Fruit fly (Drosophila melanogaster) whole organism, embryonic: ENCODE data around the gene osp.
A peak's percentile ranks its signal among the peaks of the same experiment; 100 is the strongest.

ENCODE experiments used
- Blimp-1 ChIP-seq: fragments of 200-800 bp; sonication (Bioruptor generic); optimal IDR thresholded peaks from 3 replicates; lab custom pipeline; 2018; ENCODE audit warnings: missing biosample characterization, missing genetic modification characterization, mild to moderate bottlenecking, moderate library complexity, missing genetic modification reagents
- CG10147 ChIP-seq: fragments of 200-800 bp; sonication (Bioruptor generic); optimal IDR thresholded peaks from 2 replicates; lab custom pipeline; 2019; ENCODE audit warnings: missing biosample characterization, mild to moderate bottlenecking, missing genetic modification characterization, moderate library complexity
- CG10366 ChIP-seq: fragments of 200-800 bp; sonication (Bioruptor generic); IDR thresholded peaks from 2 replicates; pipeline ENCODE4 v1.3.6; 2022; ENCODE audit warnings: missing biosample characterization, missing genetic modification characterization
- CG10979 ChIP-seq: fragments of 200-800 bp; sonication (Bioruptor generic); optimal IDR thresholded peaks from 2 replicates; lab custom pipeline; 2018; ENCODE audit warnings: missing biosample characterization, mild to moderate bottlenecking, missing genetic modification characterization, moderate library complexity
- CG11504 ChIP-seq: fragments of 200-800 bp; sonication (Bioruptor generic); optimal IDR thresholded peaks from 3 replicates; lab custom pipeline; 2019; ENCODE audit warnings: missing biosample characterization, mild to moderate bottlenecking, missing genetic modification characterization, moderate library complexity
- CG12104 ChIP-seq: fragments of 200-800 bp; sonication (Bioruptor generic); optimal IDR thresholded peaks from 3 replicates; lab custom pipeline; 2016; ENCODE audit warnings: missing biosample characterization, missing genetic modification characterization
- CG16779 ChIP-seq: fragments of 200-800 bp; sonication (Bioruptor generic); IDR thresholded peaks from 2 replicates; pipeline ENCODE4 v1.3.6; 2022; ENCODE audit warnings: missing biosample characterization, missing genetic modification characterization
- CG18262 ChIP-seq: fragments of 200-800 bp; optimal IDR thresholded peaks from 3 replicates; lab custom pipeline; 2019; ENCODE audit warnings: missing biosample characterization, mild to moderate bottlenecking, missing genetic modification characterization, moderate library complexity
- CG2712 ChIP-seq: fragments of 200-800 bp; optimal IDR thresholded peaks from 3 replicates; lab custom pipeline; 2019; ENCODE audit warnings: missing biosample characterization, mild to moderate bottlenecking, missing genetic modification characterization, moderate library complexity
- CG7271 ChIP-seq: fragments of 200-800 bp; sonication (Bioruptor generic); optimal IDR thresholded peaks from 2 replicates; lab custom pipeline; 2018; ENCODE audit warnings: missing biosample characterization, mild to moderate bottlenecking, missing genetic modification characterization, moderate library complexity
- CG8924 ChIP-seq: fragments of 200-800 bp; optimal IDR thresholded peaks from 3 replicates; lab custom pipeline; 2019; ENCODE audit warnings: missing biosample characterization, mild to moderate bottlenecking, missing genetic modification characterization, moderate library complexity
- CG9609 ChIP-seq: fragments of 200-800 bp; sonication (Bioruptor generic); optimal IDR thresholded peaks from 3 replicates; lab custom pipeline; 2016; ENCODE audit warnings: missing biosample characterization, missing genetic modification characterization
- Drgx ChIP-seq: fragments of 200-800 bp; sonication (Bioruptor generic); IDR thresholded peaks from 2 replicates; pipeline ENCODE4 v1.3.6; 2022; ENCODE audit warnings: missing biosample characterization, missing genetic modification characterization
- E2f1 ChIP-seq: fragments of 200-800 bp; sonication (Bioruptor generic); IDR thresholded peaks from 2 replicates; pipeline ENCODE4 v1.3.6; 2022; ENCODE audit warnings: missing biosample characterization, missing genetic modification characterization
- Gug ChIP-seq: fragments of 200-800 bp; sonication (Bioruptor generic); IDR thresholded peaks from 4 replicates; pipeline ENCODE4 v1.3.6; 2022; ENCODE audit warnings: missing biosample characterization, missing genetic modification characterization
- H15 ChIP-seq: fragments of 200-800 bp; sonication (Bioruptor generic); IDR thresholded peaks from 3 replicates; pipeline ENCODE4 v1.3.6; 2022; ENCODE audit warnings: missing biosample characterization, missing genetic modification characterization
- HLH54F ChIP-seq: fragments of 200-800 bp; sonication (Bioruptor generic); optimal IDR thresholded peaks from 3 replicates; lab custom pipeline; 2016; ENCODE audit warnings: missing biosample characterization, missing genetic modification characterization
- Mrtf ChIP-seq: fragments of 200-800 bp; sonication (Bioruptor generic); IDR thresholded peaks from 3 replicates; pipeline ENCODE4 v1.3.6; 2022; ENCODE audit warnings: missing biosample characterization, missing genetic modification characterization
- NC2α ChIP-seq: fragments of 200-800 bp; sonication (Bioruptor generic); optimal IDR thresholded peaks from 2 replicates; lab custom pipeline; 2016; ENCODE audit warnings: missing biosample characterization, missing genetic modification characterization
- Nf-YA ChIP-seq: fragments of 200-800 bp; sonication (Bioruptor generic); IDR thresholded peaks from 2 replicates; pipeline ENCODE4 v1.3.6; 2022; ENCODE audit warnings: missing biosample characterization, missing genetic modification characterization
- Nf-YC ChIP-seq: fragments of 200-800 bp; optimal IDR thresholded peaks from 3 replicates; lab custom pipeline; 2019; ENCODE audit warnings: missing biosample characterization, mild to moderate bottlenecking, missing genetic modification characterization, moderate library complexity
- Rx ChIP-seq: fragments of 200-800 bp; sonication (Bioruptor generic); IDR thresholded peaks from 2 replicates; pipeline ENCODE4 v1.3.6; 2022; ENCODE audit warnings: missing biosample characterization, missing genetic modification characterization
- Sox102F ChIP-seq: fragments of 200-800 bp; sonication (Bioruptor generic); optimal IDR thresholded peaks from 2 replicates; lab custom pipeline; 2018; ENCODE audit warnings: missing biosample characterization, mild to moderate bottlenecking, missing genetic modification characterization, moderate library complexity
- Trl ChIP-seq, 3 experiments: fragments of >200 bp in 2 of 3; fragments of 200-800 bp in 1 of 3; sonication (Bioruptor generic) in 1 of 3; optimal IDR thresholded peaks; 2 replicates in 1 of 3; 3 replicates in 2 of 3; lab custom pipeline; 2016 to 2017; ENCODE audit warnings: missing biosample characterization in 1 of 3, missing genetic modification characterization in 1 of 3
- al ChIP-seq: fragments of 200-800 bp; sonication (Bioruptor generic); IDR thresholded peaks from 2 replicates; pipeline ENCODE4 v1.3.6; 2022; ENCODE audit warnings: missing biosample characterization, missing genetic modification characterization
- br ChIP-seq: fragments of >200 bp; optimal IDR thresholded peaks from 2 replicates; lab custom pipeline; 2017
- bsh ChIP-seq, 2 experiments: fragments of 200-800 bp; sonication (Bioruptor generic); optimal IDR thresholded peaks; 2 replicates each; lab custom pipeline; 2017 to 2018; ENCODE audit warnings: mild to moderate bottlenecking in 2 of 2, missing biosample characterization in 2 of 2, missing genetic modification characterization in 2 of 2, moderate library complexity in 1 of 2
- cas ChIP-seq: fragments of 200-800 bp; sonication (Bioruptor generic); IDR thresholded peaks from 2 replicates; pipeline ENCODE4 v1.3.6; 2022; ENCODE audit warnings: missing biosample characterization, missing genetic modification characterization
- dmrt99B ChIP-seq: fragments of 200-800 bp; sonication (Bioruptor generic); optimal IDR thresholded peaks from 2 replicates; lab custom pipeline; 2018; ENCODE audit warnings: missing biosample characterization, mild to moderate bottlenecking, missing genetic modification characterization, moderate library complexity
- ftz-f1 ChIP-seq: fragments of 200-800 bp; sonication (Bioruptor generic); optimal IDR thresholded peaks from 2 replicates; lab custom pipeline; 2016; ENCODE audit warnings: missing biosample characterization, missing genetic modification characterization
- gem ChIP-seq: fragments of 200-800 bp; sonication (Bioruptor generic); optimal IDR thresholded peaks from 2 replicates; lab custom pipeline; 2019; ENCODE audit warnings: missing biosample characterization, mild to moderate bottlenecking, missing genetic modification characterization, moderate library complexity
- gsb-n ChIP-seq: fragments of 200-800 bp; sonication (Bioruptor generic); optimal IDR thresholded peaks from 3 replicates; lab custom pipeline; 2018; ENCODE audit warnings: missing biosample characterization, mild to moderate bottlenecking, missing genetic modification characterization
- ham ChIP-seq: fragments of 200-800 bp; sonication (Bioruptor generic); IDR thresholded peaks from 2 replicates; pipeline ENCODE4 v1.3.6; 2022; ENCODE audit warnings: missing biosample characterization, missing genetic modification characterization
- ind ChIP-seq: fragments of 200-800 bp; sonication (Bioruptor generic); optimal IDR thresholded peaks from 3 replicates; lab custom pipeline; 2016; ENCODE audit warnings: missing biosample characterization, missing genetic modification characterization
- mirr ChIP-seq: fragments of 200-800 bp; sonication (Bioruptor generic); optimal IDR thresholded peaks from 3 replicates; lab custom pipeline; 2018; ENCODE audit warnings: missing biosample characterization, mild to moderate bottlenecking, missing genetic modification characterization
- nmo ChIP-seq: fragments of 200-800 bp; sonication (Bioruptor generic); optimal IDR thresholded peaks from 2 replicates; lab custom pipeline; 2018; ENCODE audit warnings: missing biosample characterization, mild to moderate bottlenecking, missing genetic modification characterization, moderate library complexity
- org-1 ChIP-seq: fragments of 200-800 bp; sonication (Bioruptor generic); optimal IDR thresholded peaks from 2 replicates; lab custom pipeline; 2017; ENCODE audit warnings: missing biosample characterization, missing genetic modification characterization
- prd ChIP-seq, 3 experiments: fragments of >200 bp in 2 of 3; fragments of 200-800 bp in 1 of 3; sonication (Bioruptor generic) in 1 of 3; optimal IDR thresholded peaks in 2 of 3; IDR thresholded peaks in 1 of 3; 2 replicates in 2 of 3; 3 replicates in 1 of 3; pipeline versions ENCODE4 v1.3.6 to Lab custom; 2017 to 2022; ENCODE audit warnings: missing biosample characterization in 1 of 3, missing genetic modification characterization in 1 of 3
- pum ChIP-seq: fragments of 200-800 bp; sonication (Bioruptor generic); optimal IDR thresholded peaks from 2 replicates; lab custom pipeline; 2016; ENCODE audit warnings: missing biosample characterization, missing genetic modification characterization
- ranshi ChIP-seq: fragments of 200-800 bp; sonication (Bioruptor generic); IDR thresholded peaks from 2 replicates; pipeline ENCODE4 v1.3.6; 2022; ENCODE audit warnings: missing biosample characterization, missing genetic modification characterization
- sens-2 ChIP-seq: fragments of 200-800 bp; sonication (Bioruptor generic); IDR thresholded peaks from 2 replicates; pipeline ENCODE4 v1.3.6; 2022; ENCODE audit warnings: missing biosample characterization, missing genetic modification characterization
- tio ChIP-seq: fragments of 200-800 bp; sonication (Bioruptor generic); optimal IDR thresholded peaks from 2 replicates; lab custom pipeline; 2017; ENCODE audit warnings: missing biosample characterization, missing genetic modification characterization, inconsistent platforms
- tll ChIP-seq, 2 experiments: fragments of 200-800 bp in 1 of 2; fragments of >200 bp in 1 of 2; sonication (Bioruptor generic) in 1 of 2; optimal IDR thresholded peaks; 2 replicates each; lab custom pipeline; 2017 to 2019; ENCODE audit warnings: missing biosample characterization in 2 of 2, missing genetic modification characterization in 2 of 2, mild to moderate bottlenecking in 1 of 2, moderate library complexity in 1 of 2
- tna ChIP-seq: fragments of 200-800 bp; sonication (Bioruptor generic); IDR thresholded peaks from 2 replicates; pipeline ENCODE4 v1.3.6; 2022; ENCODE audit warnings: missing biosample characterization, missing genetic modification characterization; ENCODE audit not compliant: partially characterized antibody
- vfl ChIP-seq: fragments of 200-800 bp; sonication (Bioruptor generic); optimal IDR thresholded peaks from 2 replicates; lab custom pipeline; 2016; ENCODE audit warnings: missing biosample characterization, missing genetic modification characterization
- z ChIP-seq: fragments of 200-800 bp; sonication (Bioruptor generic); IDR thresholded peaks from 3 replicates; pipeline ENCODE4 v1.3.6; 2022; ENCODE audit warnings: missing biosample characterization, missing genetic modification characterization

Gene osp

DNA sequence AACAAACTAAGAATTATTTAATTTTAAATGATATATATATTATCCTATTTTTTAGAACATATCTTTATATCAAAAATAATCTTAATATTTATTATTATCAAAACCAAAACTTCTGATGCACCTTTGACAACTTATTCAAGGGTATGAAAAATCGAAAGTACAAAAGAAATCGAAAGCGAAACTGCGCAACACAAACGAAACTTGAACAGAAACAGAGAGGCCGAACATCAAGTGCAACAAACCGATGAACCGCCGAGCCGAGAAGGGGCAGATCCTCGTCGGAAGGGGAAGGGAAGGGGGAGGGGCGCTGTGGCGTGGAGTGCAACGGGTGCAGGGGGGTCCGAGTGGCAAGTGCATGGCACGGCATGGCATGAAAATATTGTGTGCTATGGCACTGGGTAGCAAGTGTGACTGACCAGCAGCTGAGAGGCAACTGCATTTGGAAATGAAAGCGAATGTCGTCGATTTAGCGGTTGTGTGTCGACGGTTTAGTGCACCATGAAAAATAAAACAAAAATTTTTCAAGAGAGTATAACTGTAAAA is 47.0 kb downstream of the osp start (continued):
- no peak for TF ChIP-seq NC2α
- no peak for TF ChIP-seq Rx
- no peak for TF ChIP-seq br

DNA sequence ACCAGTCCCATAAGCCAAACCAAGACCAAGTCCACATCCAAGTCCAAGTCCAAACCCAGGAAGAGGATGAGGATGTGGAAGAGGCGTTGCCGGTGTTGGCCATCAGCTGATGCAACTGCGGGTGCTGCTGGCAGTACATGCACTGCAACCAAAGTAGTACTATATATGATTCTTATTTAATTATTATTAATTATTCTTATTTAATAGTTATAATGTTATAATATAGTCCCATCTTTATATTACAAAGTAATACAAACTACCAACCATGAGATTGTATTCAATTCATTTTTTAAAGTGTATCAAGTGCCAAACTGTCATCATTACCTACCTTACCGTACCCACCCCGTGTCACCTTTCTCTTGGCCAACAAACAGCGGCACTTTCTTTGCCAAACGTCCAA is 54.2 kb downstream of the osp start:
- TF ChIP-seq HLH54F (GFP tag; lab: Kevin White, UChicago) = no peak
- TF ChIP-seq Gug = no peak
- peak; percentile 12 for TF ChIP-seq CG7271 (tag; lab: Kevin White, UChicago)
- no peak for TF ChIP-seq CG9609
- TF ChIP-seq org-1 = no peak
- TF ChIP-seq prd (optimal IDR thresholded peaks at IDR 0.05; lab: Kevin White, UChicago) = no peak
- peak; percentile 50; the same call in 2 of the 3 replicates for TF ChIP-seq prd (GFP tag; IDR thresholded peaks at IDR 0.05; lab: Robert Waterston, UW)
- TF ChIP-seq CG2712 (tag; lab: Kevin White, UChicago) = peak; percentile 26
- peak; percentile 23 for TF ChIP-seq Blimp-1 (GFP tag; lab: Kevin White, UChicago)
- no peak for TF ChIP-seq E2f1
- TF ChIP-seq CG8924 = no peak
- no peak for TF ChIP-seq H15 (GFP tag; lab: Robert Waterston, UW)
- no peak for TF ChIP-seq vfl
- TF ChIP-seq CG10979 (tag; lab: Kevin White, UChicago) = peak; percentile 16
- TF ChIP-seq Trl (optimal IDR thresholded peaks at IDR 0.05; lab: Kevin White, UChicago) = no peak
- no peak for TF ChIP-seq Trl (GFP tag; optimal IDR thresholded peaks at IDR 0.05; lab: Kevin White, UChicago)
- TF ChIP-seq pum (GFP tag; lab: Kevin White, UChicago) = no peak
- TF ChIP-seq cas (GFP tag; lab: Robert Waterston, UW) = no peak
- TF ChIP-seq CG11504 (tag; lab: Kevin White, UChicago) = peak; percentile 13
- TF ChIP-seq bsh (GFP tag; optimal IDR thresholded peaks at IDR 0.05; lab: Kevin White, UChicago) = peak in 1 of 2 experiments; percentile 17
- no peak for TF ChIP-seq Nf-YC (tag; lab: Kevin White, UChicago)
- TF ChIP-seq gem = peak; percentile 18
- TF ChIP-seq tio (GFP tag; lab: Kevin White, UChicago) = peak; percentile 13
- peak; percentile 20 for TF ChIP-seq dmrt99B (tag; lab: Kevin White, UChicago)
- peak in 1 of 2 experiments; percentile 20 for TF ChIP-seq tll (GFP tag; optimal IDR thresholded peaks at IDR 0.05; lab: Kevin White, UChicago)
- peak; percentile 20 for TF ChIP-seq gsb-n (tag; lab: Kevin White, UChicago)
- 0 out of 2 replicates have a peak, but pooled peaks have one; percentile 49 for TF ChIP-seq Drgx (GFP tag; lab: Robert Waterston, UW)
- TF ChIP-seq ham = no peak
- peak; percentile 26 for TF ChIP-seq Sox102F
- peak; percentile 13 for TF ChIP-seq CG18262

DNA sequence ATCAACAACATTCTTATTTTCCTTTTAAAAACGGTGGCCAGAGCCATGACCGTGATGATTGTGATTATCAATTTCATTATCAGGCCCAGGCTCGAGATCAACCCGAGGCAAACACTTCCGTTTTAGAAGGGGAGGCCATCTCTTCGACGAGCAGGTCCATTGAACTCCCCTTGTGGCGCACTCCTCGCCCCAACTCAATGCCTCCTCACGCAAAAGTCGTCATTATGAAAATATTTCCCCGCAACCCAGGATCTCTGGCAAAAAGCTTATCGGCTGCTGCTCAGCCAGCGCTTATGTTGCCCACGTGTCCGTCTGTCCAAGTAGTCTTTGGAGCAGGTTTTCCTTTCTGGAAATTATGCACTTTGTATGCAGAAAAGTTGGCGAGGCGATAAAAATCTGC is 56.3 kb downstream of the osp start:
- TF ChIP-seq CG16779 (GFP tag; lab: Robert Waterston, UW) (no peak), CG10147 (GFP tag; lab: Kevin White, UChicago) (no peak), ind (GFP tag; lab: Kevin White, UChicago) (no peak)

DNA sequence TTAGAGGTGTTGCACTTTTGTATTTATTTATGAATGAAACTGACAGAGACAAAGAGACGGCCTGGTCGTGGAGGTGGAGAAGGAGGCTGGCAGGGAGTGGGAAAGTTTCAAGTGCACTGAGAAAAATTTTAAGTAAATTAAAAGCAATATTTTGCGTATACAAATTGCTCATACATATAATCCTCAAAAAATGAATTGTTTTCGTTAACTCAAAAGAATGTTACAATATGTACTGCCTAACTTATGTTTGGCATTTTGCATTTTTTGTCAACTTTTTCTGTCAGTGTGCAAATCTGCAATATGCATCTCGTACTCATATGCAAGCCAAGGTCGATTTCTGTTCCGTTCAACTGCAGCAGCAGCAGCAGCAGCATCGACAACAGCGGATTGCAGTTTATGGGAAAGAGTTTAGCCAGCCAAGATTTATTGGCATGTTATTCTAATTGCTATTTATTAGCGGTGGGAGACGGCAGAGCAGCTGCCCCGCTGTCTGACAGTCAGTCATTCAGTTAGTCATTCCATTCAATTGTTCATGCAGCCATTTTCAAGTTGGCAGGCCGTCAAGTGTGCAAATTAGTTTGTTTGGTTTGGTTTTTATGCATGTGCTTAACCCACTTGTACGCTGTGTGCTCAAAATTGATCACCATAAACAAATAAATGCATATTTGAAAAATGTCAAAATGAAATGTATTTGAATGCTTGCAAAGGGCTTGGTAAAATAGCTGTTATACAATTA is 58.0 kb downstream of the osp start:
- TF ChIP-seq z (no peak), CG12104 (GFP tag; lab: Kevin White, UChicago) (no peak), E2f1 (peak; percentile 31; the same call in 1 of the 2 replicates), tna (GFP tag; lab: Robert Waterston, UW) (no peak), nmo (peak; percentile 25), CG10366 (GFP tag; lab: Robert Waterston, UW) (no peak), H15 (GFP tag; lab: Robert Waterston, UW) (no peak), al (GFP tag; lab: Robert Waterston, UW) (no peak), ranshi (GFP tag; lab: Robert Waterston, UW) (no peak), mirr (GFP tag; lab: Kevin White, UChicago) (no peak), sens-2 (0 out of 2 replicates have a peak, but pooled peaks have one; percentile 18), ftz-f1 (GFP tag; lab: Kevin White, UChicago) (no peak), Mrtf (GFP tag; lab: Robert Waterston, UW) (no peak), Nf-YA (GFP tag; lab: Robert Waterston, UW) (no peak)
